Fruit fly (Drosophila melanogaster) whole organism, embryonic: ENCODE measurements around the gene CG7492.
A peak's percentile ranks its signal among the peaks of the same experiment; 100 is the strongest.

ENCODE experiments used
- Ada2b ChIP-seq: fragments of 200-800 bp; sonication (Bioruptor generic); IDR thresholded peaks from 2 replicates; pipeline ENCODE4 v1.3.6; 2022; ENCODE audit warnings: missing biosample characterization, missing genetic modification characterization
- Atf-2 ChIP-seq: fragments of 200-800 bp; sonication (Bioruptor generic); optimal IDR thresholded peaks from 2 replicates; lab custom pipeline; 2016; ENCODE audit warnings: missing biosample characterization, missing genetic modification characterization
- B-H2 ChIP-seq: fragments of 200-800 bp; sonication (Bioruptor generic); optimal IDR thresholded peaks from 2 replicates; lab custom pipeline; 2018; ENCODE audit warnings: missing biosample characterization, mild to moderate bottlenecking, missing genetic modification characterization
- Blimp-1 ChIP-seq: fragments of 200-800 bp; sonication (Bioruptor generic); optimal IDR thresholded peaks from 3 replicates; lab custom pipeline; 2018; ENCODE audit warnings: missing biosample characterization, missing genetic modification characterization, mild to moderate bottlenecking, moderate library complexity, missing genetic modification reagents
- CG10366 ChIP-seq: fragments of 200-800 bp; sonication (Bioruptor generic); IDR thresholded peaks from 2 replicates; pipeline ENCODE4 v1.3.6; 2022; ENCODE audit warnings: missing biosample characterization, missing genetic modification characterization
- CG10543 ChIP-seq: fragments of 200-800 bp; sonication (Bioruptor generic); optimal IDR thresholded peaks from 3 replicates; lab custom pipeline; 2017; ENCODE audit warnings: missing biosample characterization, mild to moderate bottlenecking, missing genetic modification characterization, moderate library complexity
- CG11696 ChIP-seq: fragments of 200-800 bp; sonication (Bioruptor generic); IDR thresholded peaks from 2 replicates; pipeline ENCODE4 v1.3.6; 2022; ENCODE audit warnings: missing biosample characterization, missing genetic modification characterization
- CG13894 ChIP-seq: fragments of 200-800 bp; sonication (Bioruptor generic); optimal IDR thresholded peaks from 3 replicates; lab custom pipeline; 2018; ENCODE audit warnings: missing biosample characterization, mild to moderate bottlenecking, missing genetic modification characterization, moderate library complexity
- CG14667 ChIP-seq: fragments of 200-800 bp; sonication (Bioruptor generic); IDR thresholded peaks from 2 replicates; pipeline ENCODE4 v1.3.6; 2022; ENCODE audit warnings: missing biosample characterization, missing genetic modification characterization
- CG17361 ChIP-seq: fragments of 200-800 bp; sonication (Bioruptor generic); IDR thresholded peaks from 3 replicates; pipeline ENCODE4 v1.3.6; 2022; ENCODE audit warnings: missing biosample characterization, missing genetic modification characterization
- CG2116 ChIP-seq: fragments of 200-800 bp; sonication (Bioruptor generic); optimal IDR thresholded peaks from 3 replicates; lab custom pipeline; 2018; ENCODE audit warnings: missing biosample characterization, mild to moderate bottlenecking, missing genetic modification characterization
- CG2712 ChIP-seq: fragments of 200-800 bp; optimal IDR thresholded peaks from 3 replicates; lab custom pipeline; 2019; ENCODE audit warnings: missing biosample characterization, mild to moderate bottlenecking, missing genetic modification characterization, moderate library complexity
- CG3995 ChIP-seq: fragments of 200-800 bp; sonication (Bioruptor generic); optimal IDR thresholded peaks from 3 replicates; lab custom pipeline; 2016; ENCODE audit warnings: missing biosample characterization, missing genetic modification characterization
- CG4360 ChIP-seq: fragments of 200-800 bp; sonication (Bioruptor generic); IDR thresholded peaks from 2 replicates; pipeline ENCODE4 v1.3.6; 2022; ENCODE audit warnings: missing biosample characterization, missing genetic modification characterization
- CG4424 ChIP-seq: fragments of 200-800 bp; sonication (Bioruptor generic); optimal IDR thresholded peaks from 3 replicates; lab custom pipeline; 2016; ENCODE audit warnings: missing biosample characterization, missing genetic modification characterization
- CG7928 ChIP-seq: fragments of 200-800 bp; sonication (Bioruptor generic); optimal IDR thresholded peaks from 2 replicates; lab custom pipeline; 2017; ENCODE audit warnings: missing biosample characterization, mild to moderate bottlenecking, missing genetic modification characterization
- CG7963 ChIP-seq: fragments of 200-800 bp; sonication (Bioruptor generic); IDR thresholded peaks from 3 replicates; pipeline ENCODE4 v1.3.6; 2022; ENCODE audit warnings: missing biosample characterization, missing genetic modification characterization; ENCODE audit not compliant: partially characterized antibody
- CG9932 ChIP-seq: fragments of 200-800 bp; sonication (Bioruptor generic); IDR thresholded peaks from 2 replicates; pipeline ENCODE4 v1.3.6; 2022; ENCODE audit warnings: missing biosample characterization, missing genetic modification characterization
- Dad ChIP-seq: fragments of 200-800 bp; sonication (Bioruptor generic); optimal IDR thresholded peaks from 3 replicates; lab custom pipeline; 2016; ENCODE audit warnings: missing biosample characterization, missing genetic modification characterization
- Dip2 ChIP-seq: fragments of 200-800 bp; sonication (Bioruptor generic); IDR thresholded peaks from 2 replicates; pipeline ENCODE4 v1.3.6; 2022; ENCODE audit warnings: missing biosample characterization, missing genetic modification characterization
- Drgx ChIP-seq: fragments of 200-800 bp; sonication (Bioruptor generic); IDR thresholded peaks from 2 replicates; pipeline ENCODE4 v1.3.6; 2022; ENCODE audit warnings: missing biosample characterization, missing genetic modification characterization
- ERR ChIP-seq: fragments of 200-800 bp; sonication (Bioruptor generic); optimal IDR thresholded peaks from 2 replicates; lab custom pipeline; 2016; ENCODE audit warnings: missing biosample characterization, missing genetic modification characterization
- Lhr ChIP-seq: fragments of 200-800 bp; sonication (Bioruptor generic); optimal IDR thresholded peaks from 3 replicates; lab custom pipeline; 2017; ENCODE audit warnings: mild to moderate bottlenecking, missing biosample characterization, missing genetic modification reagents, missing genetic modification characterization
- Med ChIP-seq: fragments of 200-800 bp; sonication (Bioruptor generic); peaks from one replicate; lab custom pipeline; 2016; ENCODE audit warnings: missing biosample characterization, missing genetic modification characterization, mild to moderate bottlenecking, inconsistent platforms, moderate library complexity
- Pdp1 ChIP-seq, 2 experiments: fragments of 200-800 bp; sonication (Bioruptor generic); optimal IDR thresholded peaks; 3 replicates each; lab custom pipeline; 2016; ENCODE audit warnings: missing biosample characterization in 2 of 2, missing genetic modification characterization in 2 of 2, mild to moderate bottlenecking in 1 of 2, moderate library complexity in 1 of 2
- Poxn ChIP-seq: fragments of 200-800 bp; sonication (Bioruptor generic); IDR thresholded peaks from 2 replicates; pipeline ENCODE4 v1.3.6; 2022; ENCODE audit warnings: missing biosample characterization, missing genetic modification characterization
- Ptx1 ChIP-seq: fragments of 200-800 bp; sonication (Bioruptor generic); IDR thresholded peaks from 2 replicates; pipeline ENCODE4 v1.3.6; 2022; ENCODE audit warnings: missing biosample characterization, missing genetic modification characterization
- Six4 ChIP-seq: fragments of 200-800 bp; sonication (Bioruptor generic); optimal IDR thresholded peaks from 2 replicates; lab custom pipeline; 2016; ENCODE audit warnings: missing biosample characterization, missing genetic modification characterization
- Usf ChIP-seq: fragments of 200-800 bp; sonication (Bioruptor generic); optimal IDR thresholded peaks from 2 replicates; lab custom pipeline; 2017; ENCODE audit warnings: missing genotype, missing biosample characterization, missing genetic modification characterization
- az2 ChIP-seq: fragments of 200-800 bp; sonication (Bioruptor generic); optimal IDR thresholded peaks from 3 replicates; lab custom pipeline; 2016; ENCODE audit warnings: missing biosample characterization, missing genetic modification characterization
- disco-r ChIP-seq: fragments of 200-800 bp; sonication (Bioruptor generic); optimal IDR thresholded peaks from 2 replicates; lab custom pipeline; 2016; ENCODE audit warnings: missing biosample characterization, missing genetic modification characterization
- ewg ChIP-seq: fragments of 200-800 bp; sonication (Bioruptor generic); optimal IDR thresholded peaks from 3 replicates; lab custom pipeline; 2017; ENCODE audit warnings: mild to moderate bottlenecking, missing biosample characterization, missing genetic modification reagents, missing genetic modification characterization
- gcm2 ChIP-seq: fragments of 200-800 bp; sonication (Bioruptor generic); optimal IDR thresholded peaks from 2 replicates; lab custom pipeline; 2016; ENCODE audit warnings: missing biosample characterization, missing genetic modification characterization
- gem ChIP-seq: fragments of 200-800 bp; sonication (Bioruptor generic); optimal IDR thresholded peaks from 2 replicates; lab custom pipeline; 2019; ENCODE audit warnings: missing biosample characterization, mild to moderate bottlenecking, missing genetic modification characterization, moderate library complexity
- lmd ChIP-seq: fragments of 200-800 bp; sonication (Bioruptor generic); IDR thresholded peaks from 2 replicates; pipeline ENCODE4 v1.3.6; 2022; ENCODE audit warnings: missing biosample characterization, missing genetic modification characterization
- lola ChIP-seq, 3 experiments: fragments of >200 bp in 2 of 3; fragments of 200-800 bp in 1 of 3; sonication (Bioruptor generic) in 1 of 3; optimal IDR thresholded peaks; 2 replicates each; lab custom pipeline; 2017 to 2019; ENCODE audit warnings: missing biosample characterization in 3 of 3, missing genetic modification characterization in 3 of 3, mild to moderate bottlenecking in 1 of 3, moderate library complexity in 1 of 3
- mld ChIP-seq: fragments of 200-800 bp; sonication (Bioruptor generic); IDR thresholded peaks from 3 replicates; pipeline ENCODE4 v1.3.6; 2022; ENCODE audit warnings: missing biosample characterization, missing genetic modification characterization; ENCODE audit not compliant: partially characterized antibody
- onecut ChIP-seq: fragments of 200-800 bp; sonication (Bioruptor generic); IDR thresholded peaks from 2 replicates; pipeline ENCODE4 v1.3.6; 2022; ENCODE audit warnings: missing biosample characterization, missing genetic modification characterization
- p53 ChIP-seq: fragments of 200-800 bp; sonication (Bioruptor generic); optimal IDR thresholded peaks from 2 replicates; lab custom pipeline; 2016; ENCODE audit warnings: missing biosample characterization, missing genetic modification characterization
- pb ChIP-seq: fragments of 200-800 bp; sonication (Bioruptor generic); optimal IDR thresholded peaks from 3 replicates; lab custom pipeline; 2016; ENCODE audit warnings: missing biosample characterization, missing genetic modification characterization
- pfk ChIP-seq: fragments of 200-800 bp; sonication (Bioruptor generic); optimal IDR thresholded peaks from 2 replicates; lab custom pipeline; 2018; ENCODE audit warnings: missing biosample characterization, mild to moderate bottlenecking, missing genetic modification characterization, moderate library complexity
- pros ChIP-seq: fragments of 200-800 bp; sonication (Bioruptor generic); optimal IDR thresholded peaks from 3 replicates; lab custom pipeline; 2019; ENCODE audit warnings: missing biosample characterization, mild to moderate bottlenecking, missing genetic modification characterization, moderate library complexity
- pum ChIP-seq: fragments of 200-800 bp; sonication (Bioruptor generic); optimal IDR thresholded peaks from 2 replicates; lab custom pipeline; 2016; ENCODE audit warnings: missing biosample characterization, missing genetic modification characterization
- row ChIP-seq: fragments of 200-800 bp; sonication (Bioruptor generic); IDR thresholded peaks from 3 replicates; pipeline ENCODE4 v1.3.6; 2022; ENCODE audit warnings: missing biosample characterization, missing genetic modification characterization
- sim ChIP-seq: fragments of 200-800 bp; sonication (Bioruptor generic); IDR thresholded peaks from 2 replicates; pipeline ENCODE4 v1.3.6; 2022; ENCODE audit warnings: missing biosample characterization, missing genetic modification characterization
- slbo ChIP-seq: fragments of 200-800 bp; sonication (Bioruptor generic); IDR thresholded peaks from 2 replicates; pipeline ENCODE4 v1.3.6; 2022; ENCODE audit warnings: missing biosample characterization, missing genetic modification characterization
- sqz ChIP-seq: fragments of 200-800 bp; sonication (Bioruptor generic); optimal IDR thresholded peaks from 3 replicates; lab custom pipeline; 2018; ENCODE audit warnings: missing biosample characterization, mild to moderate bottlenecking, missing genetic modification characterization
- ttk ChIP-seq: fragments of 200-800 bp; sonication (Bioruptor generic); IDR thresholded peaks from 2 replicates; pipeline ENCODE4 v2.1.2; 2022; ENCODE audit warnings: missing biosample characterization, missing genetic modification characterization
- wek ChIP-seq: fragments of 200-800 bp; sonication (Bioruptor generic); optimal IDR thresholded peaks from 3 replicates; lab custom pipeline; 2018; ENCODE audit warnings: missing biosample characterization, mild to moderate bottlenecking, missing genetic modification characterization, moderate library complexity

The CG7492 gene

DNA sequence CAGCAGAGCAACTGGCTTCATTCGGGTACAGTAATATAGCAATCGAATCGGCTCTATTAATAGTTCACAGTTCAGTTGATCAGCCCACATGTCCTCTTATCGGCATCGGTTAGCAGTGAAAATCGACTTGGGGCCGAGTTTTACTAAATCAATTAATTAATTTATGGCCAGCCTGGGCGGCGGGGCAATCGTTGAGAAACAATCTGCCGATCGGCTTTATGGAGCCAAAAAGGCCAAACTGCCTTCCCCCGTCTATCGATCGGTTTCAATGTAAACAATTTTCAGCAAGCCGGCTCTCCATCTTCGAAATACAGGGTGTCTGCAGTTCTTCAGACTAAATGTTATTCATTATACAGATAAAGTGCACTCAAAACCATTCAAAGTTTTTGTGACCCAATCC lies 20.9 kb downstream of the CG7492 start:
- TF ChIP-seq az2 = no peak
- TF ChIP-seq pum (GFP tag; lab: Kevin White, UChicago) = no peak
- TF ChIP-seq row (GFP tag; lab: Robert Waterston, UW) = 0 out of 3 replicates have a peak, but pooled peaks have one; percentile 11
- peak; percentile 37; the same call in 1 of the 2 replicates for TF ChIP-seq CG10366 (GFP tag; lab: Robert Waterston, UW)
- TF ChIP-seq Atf-2 (GFP tag; lab: Kevin White, UChicago) = no peak
- TF ChIP-seq gcm2 (GFP tag; lab: Kevin White, UChicago) = no peak
- no peak for TF ChIP-seq Usf (GFP tag; lab: Kevin White, UChicago)
- peak; percentile 32; the same call in 1 of the 2 replicates for TF ChIP-seq Ada2b (GFP tag; lab: Robert Waterston, UW)
- TF ChIP-seq wek = no peak
- TF ChIP-seq CG9932 (GFP tag; lab: Robert Waterston, UW) = peak; percentile 17; the same call in 1 of the 2 replicates
- TF ChIP-seq slbo (GFP tag; lab: Robert Waterston, UW) = peak; percentile 34; the same call in 1 of the 2 replicates
- no peak for TF ChIP-seq ERR (GFP tag; lab: Kevin White, UChicago)
- peak; percentile 12; the same call in 1 of the 2 replicates for TF ChIP-seq onecut (GFP tag; lab: Robert Waterston, UW)
- peak in 1 of 2 experiments; percentile 40 for TF ChIP-seq Pdp1 (GFP tag; optimal IDR thresholded peaks at IDR 0.05; lab: Kevin White, UChicago)
- no peak for TF ChIP-seq CG7928
- peak; percentile 7 for TF ChIP-seq Med (GFP tag; lab: Kevin White, UChicago)
- TF ChIP-seq, all 482 proteins: peak for 8

DNA sequence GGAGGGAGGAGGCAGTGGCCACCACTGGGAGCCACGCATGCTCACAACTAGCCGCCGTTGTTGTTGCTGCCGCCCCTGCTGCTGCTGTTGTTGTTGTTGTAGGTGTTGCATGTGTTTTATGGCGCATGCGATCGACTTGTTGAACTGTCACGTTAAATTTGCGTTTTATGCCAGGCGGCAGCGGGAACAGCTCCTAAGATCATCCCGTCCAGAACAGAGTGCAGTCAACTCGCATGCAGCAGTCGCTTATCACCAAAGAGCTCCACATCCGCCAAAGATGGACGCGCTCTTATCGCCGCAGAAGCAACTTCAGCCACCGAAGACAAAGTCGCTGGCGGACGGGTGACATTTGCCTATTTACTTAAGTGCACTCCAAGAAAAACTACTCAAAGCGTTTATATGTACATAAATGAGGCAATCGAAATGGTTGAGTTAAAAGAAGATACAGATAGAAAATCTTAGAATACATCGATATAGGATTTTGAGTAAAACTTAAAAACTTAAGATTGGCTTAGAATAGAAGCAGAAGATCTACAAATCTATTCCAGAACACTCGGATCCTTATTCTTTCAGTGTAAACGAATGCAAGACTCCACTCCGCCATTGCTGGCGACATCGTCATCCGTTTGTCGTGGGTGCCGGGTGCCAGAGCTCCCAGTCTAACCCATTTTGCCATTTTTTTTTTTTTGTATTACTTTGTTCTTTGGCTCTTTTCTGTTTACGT lies 21.9 kb downstream of the CG7492 start:
- peak in 1 of 3 experiments; percentile 2 for TF ChIP-seq lola (GFP tag; optimal IDR thresholded peaks at IDR 0.05; lab: Kevin White, UChicago)
- TF ChIP-seq CG17361 (GFP tag; lab: Robert Waterston, UW) = no peak
- TF ChIP-seq pfk (GFP tag; lab: Kevin White, UChicago) = no peak
- no peak for TF ChIP-seq CG10543 (GFP tag; lab: Kevin White, UChicago)
- no peak for TF ChIP-seq Ptx1
- no peak for TF ChIP-seq CG11696 (GFP tag; lab: Robert Waterston, UW)
- TF ChIP-seq ewg = no peak
- no peak for TF ChIP-seq CG13894 (tag; lab: Kevin White, UChicago)
- TF ChIP-seq gem (tag; lab: Kevin White, UChicago) = peak; percentile 41
- peak; percentile 37 for TF ChIP-seq CG2712 (tag; lab: Kevin White, UChicago)
- TF ChIP-seq Six4 (GFP tag; lab: Kevin White, UChicago) = no peak
- no peak for TF ChIP-seq disco-r (GFP tag; lab: Kevin White, UChicago)
- no peak for TF ChIP-seq Poxn (GFP tag; lab: Robert Waterston, UW)
- no peak for TF ChIP-seq CG14667 (GFP tag; lab: Robert Waterston, UW)
- peak; percentile 9 for TF ChIP-seq Blimp-1 (GFP tag; lab: Kevin White, UChicago)
- no peak for TF ChIP-seq p53 (GFP tag; lab: Kevin White, UChicago)
- no peak for TF ChIP-seq mld (GFP tag; lab: Robert Waterston, UW)
- TF ChIP-seq CG3995 (GFP tag; lab: Kevin White, UChicago) = no peak
- no peak for TF ChIP-seq Lhr (GFP tag; lab: Kevin White, UChicago)
- no peak for TF ChIP-seq lmd
- TF ChIP-seq Drgx (GFP tag; lab: Robert Waterston, UW) = peak; percentile 65
- no peak for TF ChIP-seq CG2116 (GFP tag; lab: Kevin White, UChicago)
- no peak for TF ChIP-seq Dip2
- no peak for TF ChIP-seq sqz (GFP tag; lab: Kevin White, UChicago)
- no peak for TF ChIP-seq pb (GFP tag; lab: Kevin White, UChicago)
- no peak for TF ChIP-seq CG7963 (GFP tag; lab: Robert Waterston, UW)
- no peak for TF ChIP-seq Dad
- peak; percentile 78 for TF ChIP-seq CG4360
- TF ChIP-seq sim (GFP tag; lab: Robert Waterston, UW) = no peak
- TF ChIP-seq CG4424 (GFP tag; lab: Kevin White, UChicago) = no peak
- TF ChIP-seq pros (GFP tag; lab: Kevin White, UChicago) = no peak
- no peak for TF ChIP-seq B-H2 (GFP tag; lab: Kevin White, UChicago)
- no peak for TF ChIP-seq ttk (GFP tag; lab: Robert Waterston, UW)
